Fruit fly (Drosophila melanogaster) whole organism, embryonic: ENCODE results near the gene Cby.

ENCODE experiments used
- CG10147 ChIP-seq: fragments of 200-800 bp; sonication (Bioruptor generic); optimal IDR thresholded peaks from 2 replicates; lab custom pipeline; 2019; ENCODE audit warnings: missing biosample characterization, mild to moderate bottlenecking, missing genetic modification characterization, moderate library complexity
- CG10209 ChIP-seq: fragments of 200-800 bp; sonication (Bioruptor generic); optimal IDR thresholded peaks from 3 replicates; lab custom pipeline; 2017; ENCODE audit warnings: missing biosample characterization, mild to moderate bottlenecking, missing genetic modification characterization, missing genetic modification reagents
- CG10462 ChIP-seq: fragments of 200-800 bp; sonication (Bioruptor generic); optimal IDR thresholded peaks from 2 replicates; lab custom pipeline; 2016; ENCODE audit warnings: missing biosample characterization, missing genetic modification characterization
- CG12155 ChIP-seq: fragments of 200-800 bp; sonication (Bioruptor generic); optimal IDR thresholded peaks from 3 replicates; lab custom pipeline; 2016; ENCODE audit warnings: missing biosample characterization, missing genetic modification characterization
- CG13775 ChIP-seq: fragments of 200-800 bp; sonication (Bioruptor generic); optimal IDR thresholded peaks from 3 replicates; lab custom pipeline; 2017; ENCODE audit warnings: missing biosample characterization, mild to moderate bottlenecking, missing genetic modification characterization
- CG14860 ChIP-seq: fragments of 200-800 bp; sonication (Bioruptor generic); IDR thresholded peaks from 3 replicates; pipeline ENCODE4 v1.3.6; 2022; ENCODE audit warnings: missing biosample characterization, missing genetic modification characterization; ENCODE audit not compliant: partially characterized antibody
- CG15011 ChIP-seq: fragments of 200-800 bp; sonication (Bioruptor generic); optimal IDR thresholded peaks from 3 replicates; lab custom pipeline; 2018; ENCODE audit warnings: missing biosample characterization, mild to moderate bottlenecking, missing genetic modification characterization
- CG18011 ChIP-seq: fragments of 200-800 bp; sonication (Bioruptor generic); optimal IDR thresholded peaks from 2 replicates; lab custom pipeline; 2017; ENCODE audit warnings: missing biosample characterization, missing genetic modification characterization, mild to moderate bottlenecking, moderate library complexity, missing genotype
- CG18476 ChIP-seq: fragments of 200-800 bp; sonication (Bioruptor generic); optimal IDR thresholded peaks from 2 replicates; lab custom pipeline; 2016; ENCODE audit warnings: missing biosample characterization, mild to moderate bottlenecking, missing genetic modification characterization
- CG2712 ChIP-seq: fragments of 200-800 bp; optimal IDR thresholded peaks from 3 replicates; lab custom pipeline; 2019; ENCODE audit warnings: missing biosample characterization, mild to moderate bottlenecking, missing genetic modification characterization, moderate library complexity
- CG30431 ChIP-seq: fragments of 200-800 bp; sonication (Bioruptor generic); optimal IDR thresholded peaks from 2 replicates; lab custom pipeline; 2017; ENCODE audit warnings: missing biosample characterization, missing genetic modification characterization
- CG3407 ChIP-seq: fragments of 200-800 bp; sonication (Bioruptor generic); optimal IDR thresholded peaks from 2 replicates; lab custom pipeline; 2018; ENCODE audit warnings: missing biosample characterization, mild to moderate bottlenecking, missing genetic modification characterization
- CG4404 ChIP-seq: fragments of 200-800 bp; sonication (Bioruptor generic); IDR thresholded peaks from 2 replicates; pipeline ENCODE4 v1.3.6; 2022; ENCODE audit warnings: missing biosample characterization, missing genetic modification characterization
- CG4707 ChIP-seq: fragments of 200-800 bp; sonication (Bioruptor generic); optimal IDR thresholded peaks from 2 replicates; lab custom pipeline; 2018; ENCODE audit warnings: missing biosample characterization, mild to moderate bottlenecking, missing genetic modification characterization, moderate library complexity
- CG7556 ChIP-seq: fragments of 200-800 bp; sonication (Bioruptor generic); optimal IDR thresholded peaks from 2 replicates; lab custom pipeline; 2017; ENCODE audit warnings: missing biosample characterization, mild to moderate bottlenecking, missing genetic modification characterization
- CG7963 ChIP-seq: fragments of 200-800 bp; sonication (Bioruptor generic); IDR thresholded peaks from 3 replicates; pipeline ENCODE4 v1.3.6; 2022; ENCODE audit warnings: missing biosample characterization, missing genetic modification characterization; ENCODE audit not compliant: partially characterized antibody
- Camta ChIP-seq: fragments of 200-800 bp; sonication (Bioruptor generic); optimal IDR thresholded peaks from 2 replicates; lab custom pipeline; 2016; ENCODE audit warnings: missing biosample characterization, missing genetic modification characterization
- CoRest ChIP-seq: fragments of 200-800 bp; sonication (Bioruptor generic); optimal IDR thresholded peaks from 3 replicates; lab custom pipeline; 2018; ENCODE audit warnings: missing biosample characterization, mild to moderate bottlenecking, missing genetic modification characterization, moderate library complexity
- Dll ChIP-seq: fragments of 200-800 bp; sonication (Bioruptor generic); IDR thresholded peaks from 4 replicates; pipeline ENCODE4 v1.3.6; 2022; ENCODE audit warnings: missing biosample characterization, missing genetic modification characterization; ENCODE audit not compliant: partially characterized antibody
- Eip74EF ChIP-seq, 2 experiments: fragments of 200-800 bp in 1 of 2; fragments of >200 bp in 1 of 2; sonication (Bioruptor generic) in 1 of 2; optimal IDR thresholded peaks; 2 replicates each; lab custom pipeline; 2017 to 2019; ENCODE audit warnings: missing biosample characterization in 2 of 2, missing genetic modification characterization in 2 of 2, mild to moderate bottlenecking in 1 of 2, moderate library complexity in 1 of 2
- Jarid2 ChIP-seq: fragments of 200-800 bp; sonication (Bioruptor generic); optimal IDR thresholded peaks from 3 replicates; lab custom pipeline; 2017; ENCODE audit warnings: mild to moderate bottlenecking, missing biosample characterization, missing genetic modification reagents, missing genetic modification characterization
- Mad ChIP-seq: fragments of 200-800 bp; sonication (Bioruptor generic); optimal IDR thresholded peaks from 2 replicates; lab custom pipeline; 2016; ENCODE audit warnings: missing biosample characterization, missing genetic modification characterization
- NC2α ChIP-seq: fragments of 200-800 bp; sonication (Bioruptor generic); optimal IDR thresholded peaks from 2 replicates; lab custom pipeline; 2016; ENCODE audit warnings: missing biosample characterization, missing genetic modification characterization
- Ravus ChIP-seq: fragments of 200-800 bp; sonication (Bioruptor generic); IDR thresholded peaks from 2 replicates; pipeline ENCODE4 v1.3.6; 2022; ENCODE audit warnings: missing biosample characterization, missing genetic modification characterization
- Six4 ChIP-seq: fragments of 200-800 bp; sonication (Bioruptor generic); optimal IDR thresholded peaks from 2 replicates; lab custom pipeline; 2016; ENCODE audit warnings: missing biosample characterization, missing genetic modification characterization
- Sox102F ChIP-seq: fragments of 200-800 bp; sonication (Bioruptor generic); optimal IDR thresholded peaks from 2 replicates; lab custom pipeline; 2018; ENCODE audit warnings: missing biosample characterization, mild to moderate bottlenecking, missing genetic modification characterization, moderate library complexity
- Trl ChIP-seq, 3 experiments: fragments of >200 bp in 2 of 3; fragments of 200-800 bp in 1 of 3; sonication (Bioruptor generic) in 1 of 3; optimal IDR thresholded peaks; 2 replicates in 1 of 3; 3 replicates in 2 of 3; lab custom pipeline; 2016 to 2017; ENCODE audit warnings: missing biosample characterization in 1 of 3, missing genetic modification characterization in 1 of 3
- Vsx1 ChIP-seq: fragments of 200-800 bp; sonication (Bioruptor generic); optimal IDR thresholded peaks from 2 replicates; lab custom pipeline; 2017; ENCODE audit warnings: missing biosample characterization, mild to moderate bottlenecking, missing genetic modification characterization, missing genetic modification reagents
- YL-1 ChIP-seq: fragments of 200-800 bp; sonication (Bioruptor generic); optimal IDR thresholded peaks from 3 replicates; lab custom pipeline; 2017; ENCODE audit warnings: missing biosample characterization, mild to moderate bottlenecking, missing genetic modification characterization
- aop ChIP-seq: fragments of 200-800 bp; sonication (Bioruptor generic); IDR thresholded peaks from 2 replicates; pipeline ENCODE4 v1.3.6; 2022; ENCODE audit warnings: missing biosample characterization, missing genetic modification characterization
- bab2 ChIP-seq: fragments of 200-800 bp; sonication (Bioruptor generic); optimal IDR thresholded peaks from 2 replicates; lab custom pipeline; 2016; ENCODE audit warnings: missing biosample characterization, missing genetic modification characterization
- bcd ChIP-seq: fragments of 200-800 bp; sonication (Bioruptor generic); optimal IDR thresholded peaks from 2 replicates; lab custom pipeline; 2017; ENCODE audit warnings: missing biosample characterization, mild to moderate bottlenecking, missing genetic modification characterization
- dimm ChIP-seq: fragments of 200-800 bp; sonication (Bioruptor generic); IDR thresholded peaks from 2 replicates; pipeline ENCODE4 v1.3.6; 2022; ENCODE audit warnings: missing biosample characterization, missing genetic modification characterization
- dm ChIP-seq: fragments of 200-800 bp; sonication (Bioruptor generic); optimal IDR thresholded peaks from 3 replicates; lab custom pipeline; 2016; ENCODE audit warnings: missing biosample characterization, missing genetic modification characterization
- emc ChIP-seq: fragments of 200-800 bp; sonication (Bioruptor generic); optimal IDR thresholded peaks from 2 replicates; lab custom pipeline; 2016; ENCODE audit warnings: missing biosample characterization, missing genetic modification characterization
- en ChIP-seq: fragments of 200-800 bp; sonication (Bioruptor generic); optimal IDR thresholded peaks from 2 replicates; lab custom pipeline; 2016; ENCODE audit warnings: missing biosample characterization, missing genetic modification characterization
- fd3F ChIP-seq: fragments of 200-800 bp; sonication (Bioruptor generic); optimal IDR thresholded peaks from 2 replicates; lab custom pipeline; 2018; ENCODE audit warnings: missing biosample characterization, mild to moderate bottlenecking, missing genetic modification characterization, moderate library complexity
- gfzf ChIP-seq: fragments of 200-800 bp; sonication (Bioruptor generic); optimal IDR thresholded peaks from 2 replicates; lab custom pipeline; 2016; ENCODE audit warnings: missing biosample characterization, mild to moderate bottlenecking, missing genetic modification characterization, moderate library complexity
- ken ChIP-seq: fragments of 200-800 bp; sonication (Bioruptor generic); IDR thresholded peaks from 3 replicates; pipeline ENCODE4 v1.3.6; 2022; ENCODE audit warnings: missing biosample characterization, missing genetic modification characterization
- lola ChIP-seq, 3 experiments: fragments of >200 bp in 2 of 3; fragments of 200-800 bp in 1 of 3; sonication (Bioruptor generic) in 1 of 3; optimal IDR thresholded peaks; 2 replicates each; lab custom pipeline; 2017 to 2019; ENCODE audit warnings: missing biosample characterization in 3 of 3, missing genetic modification characterization in 3 of 3, mild to moderate bottlenecking in 1 of 3, moderate library complexity in 1 of 3
- mirr ChIP-seq: fragments of 200-800 bp; sonication (Bioruptor generic); optimal IDR thresholded peaks from 3 replicates; lab custom pipeline; 2018; ENCODE audit warnings: missing biosample characterization, mild to moderate bottlenecking, missing genetic modification characterization
- mld ChIP-seq: fragments of 200-800 bp; sonication (Bioruptor generic); IDR thresholded peaks from 3 replicates; pipeline ENCODE4 v1.3.6; 2022; ENCODE audit warnings: missing biosample characterization, missing genetic modification characterization; ENCODE audit not compliant: partially characterized antibody
- pan ChIP-seq, 4 experiments: fragments of >200 bp in 3 of 4; fragments of 200-800 bp in 1 of 4; sonication (Bioruptor generic) in 1 of 4; optimal IDR thresholded peaks in 3 of 4; IDR thresholded peaks in 1 of 4; 2 replicates each; pipeline versions ENCODE4 v1.3.6 to Lab custom; 2017 to 2022; ENCODE audit warnings: missing biosample characterization in 2 of 4, missing genetic modification characterization in 2 of 4, mixed read lengths in 1 of 4
- pb ChIP-seq: fragments of 200-800 bp; sonication (Bioruptor generic); optimal IDR thresholded peaks from 3 replicates; lab custom pipeline; 2016; ENCODE audit warnings: missing biosample characterization, missing genetic modification characterization
- run ChIP-seq: fragments of 200-800 bp; sonication (Bioruptor generic); optimal IDR thresholded peaks from 3 replicates; lab custom pipeline; 2018; ENCODE audit warnings: missing biosample characterization, mild to moderate bottlenecking, missing genetic modification characterization
- sug ChIP-seq: fragments of 200-800 bp; optimal IDR thresholded peaks from 2 replicates; lab custom pipeline; 2019; ENCODE audit warnings: missing biosample characterization, mild to moderate bottlenecking, missing genetic modification characterization, moderate library complexity
- tio ChIP-seq: fragments of 200-800 bp; sonication (Bioruptor generic); optimal IDR thresholded peaks from 2 replicates; lab custom pipeline; 2017; ENCODE audit warnings: missing biosample characterization, missing genetic modification characterization, inconsistent platforms
- usp ChIP-seq: fragments of >200 bp; optimal IDR thresholded peaks from 2 replicates; lab custom pipeline; 2017; ENCODE audit warnings: missing biosample characterization, missing genetic modification characterization
- z ChIP-seq: fragments of 200-800 bp; sonication (Bioruptor generic); IDR thresholded peaks from 3 replicates; pipeline ENCODE4 v1.3.6; 2022; ENCODE audit warnings: missing biosample characterization, missing genetic modification characterization

Gene Cby

dm6 chr3R:21864992-21865391 lies 2.8 kb upstream of the Cby start, which contains the start of gene lsn (continued):
- TF ChIP-seq CG10209 (peak; percentile 25), NC2α (GFP tag; lab: Kevin White, UChicago) (no peak), Camta (GFP tag; lab: Kevin White, UChicago) (no peak), Eip74EF (GFP tag; optimal IDR thresholded peaks at IDR 0.05; lab: Kevin White, UChicago) (no peak), gfzf (no peak), run (no peak), CG30431 (no peak), bab2 (GFP tag; lab: Kevin White, UChicago) (no peak), CG10147 (GFP tag; lab: Kevin White, UChicago) (peak; percentile 14), CG7963 (GFP tag; lab: Robert Waterston, UW) (no peak), en (no peak), CG18011 (GFP tag; lab: Kevin White, UChicago) (no peak), ken (GFP tag; lab: Robert Waterston, UW) (no peak), Dll (GFP tag; lab: Robert Waterston, UW) (no peak), CG2712 (tag; lab: Kevin White, UChicago) (peak; percentile 2), bcd (no peak), CG10462 (GFP tag; lab: Kevin White, UChicago) (no peak), mirr (no peak), CG18476 (no peak), CG4404 (no peak), Sox102F (GFP tag; lab: Kevin White, UChicago) (peak; percentile 61), mld (no peak), lola (GFP tag; optimal IDR thresholded peaks at IDR 0.05; lab: Kevin White, UChicago) (peak in 1 of 3 experiments; percentile 31), tio (no peak), Vsx1 (GFP tag; lab: Kevin White, UChicago) (peak; percentile 31), CG12155 (GFP tag; lab: Kevin White, UChicago) (no peak), CG3407 (peak; percentile 9), Six4 (GFP tag; lab: Kevin White, UChicago) (no peak), pan (optimal IDR thresholded peaks at IDR 0.05; lab: Kevin White, UChicago) (no peak), pan (GFP tag; optimal IDR thresholded peaks at IDR 0.05 in 1 of 2, IDR thresholded peaks at IDR 0.05 in 1 of 2) (no peak), pb (no peak), CG15011 (GFP tag; lab: Kevin White, UChicago) (no peak), Jarid2 (no peak), fd3F (GFP tag; lab: Kevin White, UChicago) (peak; percentile 59), CG7556 (GFP tag; lab: Kevin White, UChicago) (peak; percentile 17), Mad (no peak), aop (GFP tag; lab: Robert Waterston, UW) (no peak), CG13775 (GFP tag; lab: Kevin White, UChicago) (no peak), Ravus (GFP tag; lab: Robert Waterston, UW) (no peak), CG14860 (GFP tag; lab: Robert Waterston, UW) (no peak), sug (peak; percentile 30), CG4707 (GFP tag; lab: Kevin White, UChicago) (peak; percentile 26), dimm (GFP tag; lab: Robert Waterston, UW) (no peak), usp (no peak), CoRest (peak; percentile 32), Trl (optimal IDR thresholded peaks at IDR 0.05; lab: Kevin White, UChicago) (no peak), Trl (GFP tag; optimal IDR thresholded peaks at IDR 0.05; lab: Kevin White, UChicago) (no peak), YL-1 (GFP tag; lab: Kevin White, UChicago) (peak; percentile 1), z (GFP tag; lab: Robert Waterston, UW) (no peak), emc (GFP tag; lab: Kevin White, UChicago) (no peak), dm (GFP tag; lab: Kevin White, UChicago) (no peak)
